Worm (Caenorhabditis elegans) whole organism, L4 larva: ENCODE measurements around the gene srlf-14.

Experiments used
- D1046.2 ChIP-seq: fragments of 200-800 bp; sonication (Bioruptor generic); IDR thresholded peaks from 2 replicates; pipeline ENCODE4 v1.3.6; 2022; ENCODE audit warnings: missing genetic modification characterization, missing compliant biosample characterization
- F10B5.3 ChIP-seq: sonication (generic microtip); optimal IDR thresholded peaks from 2 replicates; lab custom pipeline; 2016; ENCODE audit warnings: mild to moderate bottlenecking, missing genetic modification characterization, missing compliant biosample characterization
- F37D6.2 ChIP-seq: sonication (generic microtip); optimal IDR thresholded peaks from 2 replicates; lab custom pipeline; 2016; ENCODE audit warnings: mild to moderate bottlenecking, missing genetic modification characterization, missing compliant biosample characterization
- F49E8.2 ChIP-seq: sonication (generic microtip); optimal IDR thresholded peaks from 2 replicates; lab custom pipeline; 2016; ENCODE audit warnings: missing compliant biosample characterization, mild to moderate bottlenecking, missing genetic modification characterization, borderline replicate concordance
- T26A8.4 ChIP-seq: fragments of 200-800 bp; sonication (Bioruptor generic); IDR thresholded peaks from 2 replicates; pipeline ENCODE4 v1.3.6; 2022; ENCODE audit warnings: missing genetic modification characterization, missing compliant biosample characterization
- Y105C5A.15 ChIP-seq: fragments of 200-800 bp; sonication (Bioruptor generic); IDR thresholded peaks from 2 replicates; pipeline ENCODE4 v1.3.6; 2022; ENCODE audit warnings: missing genetic modification characterization, missing compliant biosample characterization
- Y75B8A.6 ChIP-seq: fragments of 200-800 bp; sonication (Bioruptor generic); IDR thresholded peaks from 2 replicates; pipeline ENCODE4 v1.3.6; 2022; ENCODE audit warnings: missing genetic modification reagents, missing genetic modification characterization, missing compliant biosample characterization
- aly-2 ChIP-seq: sonication (generic microtip); optimal IDR thresholded peaks from 2 replicates; lab custom pipeline; 2018; ENCODE audit warnings: missing biosample characterization, missing genetic modification characterization
- arid-1 ChIP-seq: fragments of 200-800 bp; sonication (Bioruptor generic); conservative IDR thresholded peaks from 2 replicates; pipeline ENCODE4 v1.3.6; 2022; ENCODE audit warnings: missing genetic modification reagents, missing genetic modification characterization, missing compliant biosample characterization
- attf-4 ChIP-seq: sonication (generic microtip); optimal IDR thresholded peaks from 3 replicates; lab custom pipeline; 2017; ENCODE audit warnings: missing biosample characterization, missing genetic modification characterization
- ceh-20 ChIP-seq: fragments of 200-800 bp; sonication (Bioruptor generic); IDR thresholded peaks from 2 replicates; pipeline ENCODE4 v1.3.6; 2022; ENCODE audit warnings: missing genetic modification reagents, missing genetic modification characterization, missing compliant biosample characterization
- ceh-32 ChIP-seq: sonication (generic microtip); optimal IDR thresholded peaks from 2 replicates; lab custom pipeline; 2016; ENCODE audit warnings: mild to moderate bottlenecking, missing genetic modification characterization, missing compliant biosample characterization; ENCODE audit not compliant: poor library complexity
- ctbp-1 ChIP-seq: fragments of 200-800 bp; sonication (Bioruptor generic); IDR thresholded peaks from 2 replicates; pipeline ENCODE4 v1.3.6; 2022; ENCODE audit warnings: missing genetic modification reagents, missing genetic modification characterization, missing compliant biosample characterization
- daf-12 ChIP-seq: fragments of 150-350 bp; optimal IDR thresholded peaks from 2 replicates; lab custom pipeline; 2014; ENCODE audit warnings: missing biosample characterization, missing genetic modification reagents, missing genetic modification characterization
- dpl-1 ChIP-seq: fragments of 150-350 bp; optimal IDR thresholded peaks from 2 replicates; lab custom pipeline; 2014; ENCODE audit warnings: missing biosample characterization, missing genetic modification reagents, missing genetic modification characterization
- dve-1 ChIP-seq: sonication (generic microtip); optimal IDR thresholded peaks from 2 replicates; lab custom pipeline; 2017; ENCODE audit warnings: antibody characterized with exemption, mild to moderate bottlenecking, missing genetic modification characterization, missing compliant biosample characterization; ENCODE audit not compliant: insufficient read depth
- egl-27 ChIP-seq: sonication (generic microtip); optimal IDR thresholded peaks from 3 replicates; lab custom pipeline; 2017; ENCODE audit warnings: missing biosample characterization, missing genetic modification reagents, missing genetic modification characterization
- hlh-11 ChIP-seq: fragments of 200-800 bp; sonication (Bioruptor generic); optimal IDR thresholded peaks from 2 replicates; lab custom pipeline; 2018; ENCODE audit warnings: mild to moderate bottlenecking, missing genetic modification characterization, missing compliant biosample characterization
- hlh-30 ChIP-seq: sonication (generic microtip); optimal IDR thresholded peaks from 2 replicates; lab custom pipeline; 2017; ENCODE audit warnings: antibody characterized with exemption, mild to moderate bottlenecking, missing genetic modification characterization, missing compliant biosample characterization; ENCODE audit not compliant: insufficient read depth
- hmg-1.1 ChIP-seq: fragments of 200-800 bp; sonication (Bioruptor generic); IDR thresholded peaks from 2 replicates; pipeline ENCODE4 v1.3.6; 2022; ENCODE audit warnings: missing genetic modification reagents, missing genetic modification characterization, missing compliant biosample characterization
- lim-7 ChIP-seq: fragments of 200-800 bp; sonication (Bioruptor generic); IDR thresholded peaks from 2 replicates; pipeline ENCODE4 v1.3.6; 2022; ENCODE audit warnings: missing genetic modification characterization, missing compliant biosample characterization
- lin-13 ChIP-seq: fragments of 150-350 bp; optimal IDR thresholded peaks from 2 replicates; lab custom pipeline; 2014; ENCODE audit warnings: missing biosample characterization, missing genetic modification reagents, missing genetic modification characterization
- lin-15B ChIP-seq: fragments of 150-350 bp; sonication (generic microtip); optimal IDR thresholded peaks from 3 replicates; lab custom pipeline; 2014; ENCODE audit warnings: missing biosample characterization, missing genetic modification characterization
- lsy-2 ChIP-seq, 2 experiments: fragments of 150-350 bp in 1 of 2; sonication (generic microtip) in 1 of 2; optimal IDR thresholded peaks; 2 replicates each; lab custom pipeline; 2014 to 2017; ENCODE audit warnings: missing biosample characterization in 2 of 2, missing genetic modification characterization in 2 of 2
- madf-9 ChIP-seq: fragments of 200-800 bp; sonication (Bioruptor generic); conservative IDR thresholded peaks from 2 replicates; pipeline ENCODE4 v1.3.6; 2022; ENCODE audit warnings: missing genetic modification reagents, missing genetic modification characterization, missing compliant biosample characterization
- mdt-29 ChIP-seq: fragments of 200-800 bp; sonication (Bioruptor generic); IDR thresholded peaks from 2 replicates; pipeline ENCODE4 v1.3.6; 2022; ENCODE audit warnings: missing genetic modification reagents, missing genetic modification characterization, missing compliant biosample characterization
- mep-1 ChIP-seq: fragments of 150-350 bp; sonication (generic microtip); optimal IDR thresholded peaks from 3 replicates; lab custom pipeline; 2014; ENCODE audit warnings: missing biosample characterization, missing genetic modification characterization
- mes-2 ChIP-seq: sonication (generic microtip); optimal IDR thresholded peaks from 2 replicates; lab custom pipeline; 2016; ENCODE audit warnings: missing genotype, mild to moderate bottlenecking, missing genetic modification characterization, missing compliant biosample characterization; ENCODE audit not compliant: poor library complexity, severe bottlenecking
- mxl-2 ChIP-seq: fragments of 200-800 bp; sonication (Bioruptor generic); conservative IDR thresholded peaks from 2 replicates; pipeline ENCODE4 v1.3.6; 2022; ENCODE audit warnings: missing genetic modification reagents, missing genetic modification characterization, missing compliant biosample characterization
- nhr-102 ChIP-seq: sonication (generic microtip); optimal IDR thresholded peaks from 2 replicates; lab custom pipeline; 2016; ENCODE audit warnings: mild to moderate bottlenecking, missing genetic modification characterization, moderate library complexity, missing compliant biosample characterization
- nhr-25 ChIP-seq: sonication (generic microtip); optimal IDR thresholded peaks from 2 replicates; lab custom pipeline; 2017; ENCODE audit warnings: missing genetic modification characterization, mild to moderate bottlenecking, missing compliant biosample characterization, antibody characterized with exemption, moderate library complexity, borderline replicate concordance; ENCODE audit not compliant: insufficient read depth
- nhr-41 ChIP-seq: fragments of 200-800 bp; sonication (Bioruptor generic); IDR thresholded peaks from 2 replicates; pipeline ENCODE4 v1.3.6; 2022; ENCODE audit warnings: missing genetic modification reagents, missing genetic modification characterization, missing compliant biosample characterization
- nhr-42 ChIP-seq: fragments of 200-800 bp; sonication (Bioruptor generic); IDR thresholded peaks from 2 replicates; pipeline ENCODE4 v1.3.6; 2022; ENCODE audit warnings: missing genetic modification characterization, missing compliant biosample characterization
- nhr-6 ChIP-seq: fragments of 150-350 bp; optimal IDR thresholded peaks from 2 replicates; lab custom pipeline; 2014; ENCODE audit warnings: missing biosample characterization, missing genetic modification characterization
- nhr-77 ChIP-seq: fragments of 150-350 bp; optimal IDR thresholded peaks from 2 replicates; lab custom pipeline; 2014; ENCODE audit warnings: missing biosample characterization, missing genetic modification characterization
- pha-4 ChIP-seq, 2 experiments: fragments of 150-350 bp in 1 of 2; fragments of 200-800 bp in 1 of 2; sonication (Bioruptor generic) in 1 of 2; IDR thresholded peaks in 1 of 2; optimal IDR thresholded peaks in 1 of 2; 2 replicates each; pipeline versions ENCODE4 v1.3.6 to Lab custom; 2014 to 2022; ENCODE audit warnings: missing genetic modification characterization in 2 of 2, missing genetic modification reagents in 2 of 2, missing biosample characterization in 1 of 2, missing compliant biosample characterization in 1 of 2
- php-3 ChIP-seq: fragments of 200-800 bp; sonication (Bioruptor generic); IDR thresholded peaks from 2 replicates; pipeline ENCODE4 v1.3.6; 2022; ENCODE audit warnings: missing genetic modification reagents, missing genetic modification characterization, missing compliant biosample characterization
- pqm-1 ChIP-seq: sonication (generic microtip); optimal IDR thresholded peaks from 2 replicates; lab custom pipeline; 2017; ENCODE audit warnings: missing biosample characterization, missing genetic modification characterization
- rbr-2 ChIP-seq: sonication (generic microtip); optimal IDR thresholded peaks from 2 replicates; lab custom pipeline; 2016; ENCODE audit warnings: missing genotype, missing genetic modification characterization, missing compliant biosample characterization
- saeg-2 ChIP-seq: fragments of 200-800 bp; sonication (Bioruptor generic); IDR thresholded peaks from 2 replicates; pipeline ENCODE4 v1.3.6; 2022; ENCODE audit warnings: missing genetic modification reagents, missing genetic modification characterization, missing compliant biosample characterization
- skn-1 ChIP-seq: fragments of 150-350 bp; optimal IDR thresholded peaks from 2 replicates; lab custom pipeline; 2014; ENCODE audit warnings: missing biosample characterization, missing genetic modification characterization
- snpc-1.2 ChIP-seq: fragments of 200-800 bp; sonication (Bioruptor generic); IDR thresholded peaks from 2 replicates; pipeline ENCODE4 v1.3.6; 2022; ENCODE audit warnings: missing genetic modification reagents, missing genetic modification characterization, missing compliant biosample characterization
- snpc-4 ChIP-seq: fragments of 150-350 bp; optimal IDR thresholded peaks from 2 replicates; lab custom pipeline; 2014; ENCODE audit warnings: missing biosample characterization, missing genetic modification characterization
- unc-130 ChIP-seq: sonication (generic microtip); optimal IDR thresholded peaks from 2 replicates; lab custom pipeline; 2016; ENCODE audit warnings: missing genetic modification reagents, missing genetic modification characterization, missing compliant biosample characterization
- unc-39 ChIP-seq: sonication (generic microtip); optimal IDR thresholded peaks from 2 replicates; lab custom pipeline; 2017; ENCODE audit warnings: missing biosample characterization, missing genetic modification characterization
- vab-7 ChIP-seq: fragments of 200-800 bp; sonication (Bioruptor generic); IDR thresholded peaks from 2 replicates; pipeline ENCODE4 v1.3.6; 2022; ENCODE audit warnings: missing genetic modification reagents, missing genetic modification characterization, missing compliant biosample characterization
- ztf-11 ChIP-seq: fragments of 150-350 bp; optimal IDR thresholded peaks from 2 replicates; lab custom pipeline; 2014; ENCODE audit warnings: missing biosample characterization, missing genetic modification characterization

The srlf-14 gene

DNA sequence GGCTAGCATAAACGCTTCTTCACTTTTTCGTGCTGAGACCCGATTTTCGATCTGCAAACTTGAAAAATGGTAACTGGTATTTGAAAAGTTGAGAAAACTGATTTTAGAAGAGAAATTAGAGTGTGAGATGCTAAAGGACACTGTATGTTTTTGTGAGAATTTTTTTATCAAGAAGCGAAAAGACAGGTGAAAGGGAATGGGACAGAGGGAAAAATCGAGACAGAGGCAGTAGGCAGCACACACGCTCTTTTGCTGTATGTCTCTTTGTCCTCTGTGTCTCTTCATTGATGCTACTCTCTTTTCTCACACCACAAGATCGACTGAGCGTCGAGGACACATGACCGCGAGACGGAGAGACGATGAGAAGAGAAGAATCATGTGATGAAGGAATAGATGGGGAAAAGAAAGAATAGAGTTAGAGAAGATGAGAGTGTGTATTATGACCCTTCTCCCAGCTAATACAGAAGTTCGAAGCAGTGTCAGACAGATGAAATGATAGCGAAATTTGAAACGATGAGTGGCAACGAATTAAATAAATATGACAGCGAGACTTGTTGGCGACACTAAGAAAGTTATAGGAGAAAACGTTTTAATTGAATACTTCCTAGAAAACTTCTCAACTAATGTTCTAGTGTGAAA lies 41.8 kb upstream of the srlf-14 start, which contains the start of gene lgg-2 (continued):
- no peak for TF ChIP-seq vab-7 (GFP tag; lab: Robert Waterston, UW)
- TF ChIP-seq egl-27, result no peak
- peak; percentile 6 for TF ChIP-seq F10B5.3 (tag; lab: Kevin White, UChicago)
- TF ChIP-seq nhr-102, result peak; percentile 92
- TF ChIP-seq skn-1 (tag; lab: Kevin White, UChicago), result no peak
- TF ChIP-seq lsy-2 (tag; optimal IDR thresholded peaks at IDR 0.05; lab: Kevin White, UChicago), result peak; percentile 88 to 95
- TF ChIP-seq, all 104 proteins: peak for 64

DNA sequence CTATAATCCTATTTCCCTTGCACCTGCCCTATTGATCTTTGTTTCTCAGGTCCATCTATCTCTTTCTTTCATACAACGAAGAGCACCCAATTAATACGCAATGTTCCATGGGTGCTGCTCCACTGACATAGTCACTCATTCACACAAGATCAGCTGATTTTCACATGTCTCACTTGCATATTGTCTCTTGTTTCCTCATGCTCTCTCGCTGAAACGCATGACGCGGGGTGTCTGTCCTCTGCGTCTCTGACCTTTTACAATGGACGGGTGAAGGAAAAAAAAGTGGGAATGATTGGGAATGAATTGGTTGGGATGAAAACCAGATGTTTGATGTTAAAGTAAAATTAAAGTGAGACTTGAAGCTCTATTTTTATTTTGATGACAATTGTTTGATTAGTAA lies 41.2 kb upstream of the srlf-14 start:
- TF ChIP-seq nhr-41 (GFP tag; lab: Robert Waterston, UW), result 0 out of 2 replicates have a peak, but pooled peaks have one; percentile 29
- TF ChIP-seq hmg-1.1 (GFP tag; lab: Robert Waterston, UW), result peak; percentile 78
- peak; percentile 100 for TF ChIP-seq hlh-30 (tag; lab: Kevin White, UChicago)
- peak; percentile 80 for TF ChIP-seq ctbp-1 (GFP tag; lab: Robert Waterston, UW)
- peak; percentile 9 for TF ChIP-seq skn-1 (tag; lab: Kevin White, UChicago)
- TF ChIP-seq php-3 (GFP tag; lab: Robert Waterston, UW), result peak; percentile 44; the same call in 1 of the 2 replicates
- peak; percentile 50; the same call in 1 of the 2 replicates for TF ChIP-seq T26A8.4 (GFP tag; lab: Robert Waterston, UW)
- TF ChIP-seq unc-39 (tag; lab: Kevin White, UChicago), result no peak
- TF ChIP-seq daf-12 (tag; lab: Kevin White, UChicago), result no peak
- no peak for TF ChIP-seq lin-15B (tag; lab: Kevin White, UChicago)
- TF ChIP-seq lin-13, result peak; percentile 58
- TF ChIP-seq F10B5.3 (tag; lab: Kevin White, UChicago), result no peak
- no peak for TF ChIP-seq unc-130 (GFP tag; lab: Kevin White, UChicago)
- TF ChIP-seq nhr-6 (tag; lab: Kevin White, UChicago), result peak; percentile 67
- TF ChIP-seq nhr-77 (tag; lab: Kevin White, UChicago), result peak; percentile 75
- peak; percentile 91 for TF ChIP-seq mxl-2 (GFP tag; lab: Robert Waterston, UW)
- TF ChIP-seq ztf-11 (tag; lab: Kevin White, UChicago), result no peak
- no peak for TF ChIP-seq aly-2 (tag; lab: Kevin White, UChicago)
- no peak for TF ChIP-seq rbr-2 (tag; lab: Kevin White, UChicago)
- TF ChIP-seq dve-1 (tag; lab: Kevin White, UChicago), result peak; percentile 79
- peak; percentile 91 for TF ChIP-seq ceh-20 (GFP tag; lab: Robert Waterston, UW)
- no peak for TF ChIP-seq ceh-32 (tag; lab: Kevin White, UChicago)
- no peak for TF ChIP-seq F49E8.2 (tag; lab: Kevin White, UChicago)
- TF ChIP-seq mep-1 (tag; lab: Kevin White, UChicago), result peak; percentile 90
- TF ChIP-seq snpc-4 (tag; lab: Kevin White, UChicago), result no peak
- peak; percentile 63 for TF ChIP-seq F37D6.2
- peak; percentile 80 for TF ChIP-seq mdt-29
- TF ChIP-seq nhr-25 (tag; lab: Kevin White, UChicago), result no peak
- no peak for TF ChIP-seq nhr-42
- TF ChIP-seq snpc-1.2 (GFP tag; lab: Robert Waterston, UW), result peak; percentile 33; the same call in 1 of the 2 replicates
- TF ChIP-seq attf-4 (tag; lab: Kevin White, UChicago), result peak; percentile 62
- TF ChIP-seq pha-4 (GFP tag; IDR thresholded peaks at IDR 0.05; lab: Robert Waterston, UW), result no peak
- no peak for TF ChIP-seq pha-4 (tag; optimal IDR thresholded peaks at IDR 0.05; lab: Kevin White, UChicago)
- TF ChIP-seq mes-2 (tag; lab: Kevin White, UChicago), result peak; percentile 75
- TF ChIP-seq saeg-2, result no peak
- 0 out of 2 replicates have a peak, but pooled peaks have one; percentile 34 for TF ChIP-seq arid-1 (GFP tag; lab: Robert Waterston, UW)
- TF ChIP-seq pqm-1, result no peak
- TF ChIP-seq Y105C5A.15 (GFP tag; lab: Robert Waterston, UW), result no peak
- no peak for TF ChIP-seq Y75B8A.6 (GFP tag; lab: Robert Waterston, UW)
- no peak for TF ChIP-seq D1046.2
- peak; percentile 59 for TF ChIP-seq dpl-1 (GFP tag; lab: Kevin White, UChicago)
- no peak for TF ChIP-seq lim-7 (GFP tag; lab: Robert Waterston, UW)
- peak; percentile 99 for TF ChIP-seq hlh-11
- TF ChIP-seq madf-9, result peak; percentile 57; the same call in 1 of the 2 replicates
